Fruit fly (Drosophila melanogaster) whole organism, adult: ENCODE measurements around the gene PAN3.

Experiments used
- CG11617 ChIP-seq: fragments of 200-800 bp; sonication (Bioruptor generic); optimal IDR thresholded peaks from 2 replicates; lab custom pipeline; 2017; ENCODE audit warnings: mild to moderate bottlenecking, missing biosample characterization, missing genetic modification reagents, missing genetic modification characterization
- CG12768 ChIP-seq: fragments of 200-800 bp; sonication (Bioruptor generic); optimal IDR thresholded peaks from 2 replicates; lab custom pipeline; 2017; ENCODE audit warnings: missing biosample characterization, missing genetic modification characterization, mild to moderate bottlenecking, moderate library complexity, missing genetic modification reagents
- CG14711 ChIP-seq: fragments of 200-800 bp; sonication (Bioruptor generic); optimal IDR thresholded peaks from 2 replicates; lab custom pipeline; 2018; ENCODE audit warnings: missing biosample characterization, mild to moderate bottlenecking, missing genetic modification characterization, moderate library complexity
- CG1620 ChIP-seq: fragments of 200-800 bp; sonication (Bioruptor generic); optimal IDR thresholded peaks from 2 replicates; lab custom pipeline; 2016; ENCODE audit warnings: missing biosample characterization, missing genetic modification characterization
- CG33017 ChIP-seq: fragments of 200-800 bp; sonication (Bioruptor generic); optimal IDR thresholded peaks from 2 replicates; lab custom pipeline; 2018; ENCODE audit warnings: missing biosample characterization, mild to moderate bottlenecking, missing genetic modification characterization, moderate library complexity
- CG5204 ChIP-seq: fragments of 200-800 bp; sonication (Bioruptor generic); optimal IDR thresholded peaks from 2 replicates; lab custom pipeline; 2016; ENCODE audit warnings: missing biosample characterization, missing genetic modification characterization
- CG7045 ChIP-seq: fragments of 200-800 bp; sonication (Bioruptor generic); optimal IDR thresholded peaks from 2 replicates; lab custom pipeline; 2017; ENCODE audit warnings: missing biosample characterization, mild to moderate bottlenecking, missing genetic modification characterization
- CG7101 ChIP-seq: fragments of 200-800 bp; sonication (Bioruptor generic); optimal IDR thresholded peaks from 2 replicates; lab custom pipeline; 2018; ENCODE audit warnings: missing biosample characterization, mild to moderate bottlenecking, missing genetic modification characterization, moderate library complexity
- Clk ChIP-seq: fragments of 200-800 bp; sonication (Bioruptor generic); optimal IDR thresholded peaks from 2 replicates; lab custom pipeline; 2017; ENCODE audit warnings: missing biosample characterization, missing genetic modification characterization
- Crg-1 ChIP-seq: fragments of 200-800 bp; sonication (Bioruptor generic); optimal IDR thresholded peaks from 2 replicates; lab custom pipeline; 2016; ENCODE audit warnings: missing biosample characterization, missing genetic modification characterization
- Hr96 ChIP-seq: fragments of 200-800 bp; sonication (Bioruptor generic); optimal IDR thresholded peaks from 2 replicates; lab custom pipeline; 2016; ENCODE audit warnings: missing biosample characterization, missing genetic modification characterization
- Mnt ChIP-seq: fragments of 200-800 bp; sonication (Bioruptor generic); optimal IDR thresholded peaks from 2 replicates; lab custom pipeline; 2016; ENCODE audit warnings: missing biosample characterization, mild to moderate bottlenecking, missing genetic modification characterization
- bab1 ChIP-seq: fragments of 200-800 bp; sonication (Bioruptor generic); optimal IDR thresholded peaks from 3 replicates; lab custom pipeline; 2019; ENCODE audit warnings: missing biosample characterization, mild to moderate bottlenecking, missing genetic modification characterization, moderate library complexity
- cic ChIP-seq: fragments of 200-800 bp; sonication (Bioruptor generic); optimal IDR thresholded peaks from 2 replicates; lab custom pipeline; 2017; ENCODE audit warnings: missing biosample characterization, mild to moderate bottlenecking, missing genetic modification characterization, moderate library complexity
- cnc ChIP-seq, 2 experiments: fragments of >200 bp; optimal IDR thresholded peaks; 2 replicates each; lab custom pipeline; 2017
- kay ChIP-seq: fragments of 200-800 bp; sonication (Bioruptor generic); peaks from one replicate; lab custom pipeline; 2016; ENCODE audit warnings: missing biosample characterization, missing genetic modification characterization, borderline replicate concordance
- ovo ChIP-seq: fragments of 200-800 bp; sonication (Bioruptor generic); optimal IDR thresholded peaks from 2 replicates; lab custom pipeline; 2016; ENCODE audit warnings: missing biosample characterization, missing genetic modification characterization
- pad ChIP-seq: fragments of 200-800 bp; sonication (Bioruptor generic); optimal IDR thresholded peaks from 3 replicates; lab custom pipeline; 2017; ENCODE audit warnings: missing biosample characterization, missing genetic modification characterization, mild to moderate bottlenecking, moderate library complexity, missing genetic modification reagents
- tj ChIP-seq: fragments of 200-800 bp; sonication (Bioruptor generic); optimal IDR thresholded peaks from 3 replicates; lab custom pipeline; 2017; ENCODE audit warnings: missing biosample characterization, mild to moderate bottlenecking, missing genetic modification characterization, moderate library complexity
- toe ChIP-seq: fragments of 200-800 bp; sonication (Bioruptor generic); optimal IDR thresholded peaks from 2 replicates; lab custom pipeline; 2016; ENCODE audit warnings: missing biosample characterization, missing genetic modification characterization

Gene PAN3

DNA sequence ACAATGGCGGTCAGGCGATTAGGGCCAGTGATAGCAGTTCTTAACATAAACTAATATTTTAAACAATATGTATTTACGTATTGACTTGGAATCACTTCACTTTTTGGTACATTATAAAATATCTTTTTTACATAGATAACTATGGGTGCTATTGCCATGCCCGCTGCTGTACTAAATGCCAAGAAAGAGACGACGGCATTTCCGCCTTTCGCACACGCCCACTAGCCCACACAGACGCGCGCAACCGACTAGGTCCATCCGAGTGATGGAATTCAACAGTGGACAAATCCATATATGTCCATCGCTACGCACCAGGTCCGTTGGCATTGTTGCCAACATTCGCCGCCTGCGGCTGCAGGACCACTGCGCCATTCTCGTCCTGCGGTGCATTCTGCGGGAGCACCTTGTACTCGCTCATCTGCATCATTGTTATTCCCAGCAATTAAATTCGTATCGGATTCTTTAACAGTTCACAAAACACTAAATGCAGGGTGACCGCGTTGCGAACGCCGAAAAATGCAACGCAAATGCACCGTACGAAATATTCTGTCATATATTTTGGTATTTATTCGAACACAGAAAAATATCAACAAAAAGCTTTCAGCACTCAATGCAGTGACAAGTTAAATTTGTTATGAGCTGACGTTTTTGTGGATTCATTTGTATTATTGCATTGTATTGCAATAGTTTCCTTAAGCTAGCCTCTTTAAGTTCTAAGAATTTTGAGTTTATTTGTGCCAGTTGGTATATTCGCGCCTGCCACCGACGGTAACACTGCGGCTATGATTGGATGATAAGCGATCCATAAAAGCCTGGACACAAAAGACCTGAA is 24.4 kb upstream of the PAN3 start, which contains the start of the genes scramb2 and Sk2:
TSS of gene scramb2 (minus strand) at position 488 of the 832 bp plus-strand sequence.
TSS of gene Sk2 (plus strand) at position 763 of the 832 bp plus-strand sequence.
- TF ChIP-seq tj (GFP tag; lab: Kevin White, UChicago) = peak; percentile 78
- peak; percentile 91 for TF ChIP-seq CG14711 (tag; lab: Kevin White, UChicago)
- TF ChIP-seq Hr96 (GFP tag; lab: Kevin White, UChicago) = peak; percentile 81
- TF ChIP-seq Mnt (GFP tag; lab: Kevin White, UChicago) = peak; percentile 73
- no peak for TF ChIP-seq kay (GFP tag; lab: Kevin White, UChicago)
- peak; percentile 87 for TF ChIP-seq toe
- peak; percentile 96 for TF ChIP-seq CG7101
- peak; percentile 42 for TF ChIP-seq ovo (GFP tag; lab: Kevin White, UChicago)
- TF ChIP-seq CG1620 (GFP tag; lab: Kevin White, UChicago) = peak; percentile 84
- TF ChIP-seq Clk (GFP tag; lab: Kevin White, UChicago) = peak; percentile 92
- TF ChIP-seq bab1 (GFP tag; lab: Kevin White, UChicago) = peak; percentile 94
- no peak for TF ChIP-seq cnc (optimal IDR thresholded peaks at IDR 0.05; lab: Kevin White, UChicago)
- TF ChIP-seq CG7045 (GFP tag; lab: Kevin White, UChicago) = peak; percentile 97
- TF ChIP-seq CG11617 (GFP tag; lab: Kevin White, UChicago) = peak; percentile 92
- peak; percentile 97 for TF ChIP-seq CG33017 (tag; lab: Kevin White, UChicago)
- TF ChIP-seq cic (GFP tag; lab: Kevin White, UChicago) = peak; percentile 80
- TF ChIP-seq Crg-1 (GFP tag; lab: Kevin White, UChicago) = peak; percentile 75
- peak; percentile 83 for TF ChIP-seq pad (GFP tag; lab: Kevin White, UChicago)
- TF ChIP-seq CG12768 (GFP tag; lab: Kevin White, UChicago) = peak; percentile 98
- TF ChIP-seq CG5204 = no peak

DNA sequence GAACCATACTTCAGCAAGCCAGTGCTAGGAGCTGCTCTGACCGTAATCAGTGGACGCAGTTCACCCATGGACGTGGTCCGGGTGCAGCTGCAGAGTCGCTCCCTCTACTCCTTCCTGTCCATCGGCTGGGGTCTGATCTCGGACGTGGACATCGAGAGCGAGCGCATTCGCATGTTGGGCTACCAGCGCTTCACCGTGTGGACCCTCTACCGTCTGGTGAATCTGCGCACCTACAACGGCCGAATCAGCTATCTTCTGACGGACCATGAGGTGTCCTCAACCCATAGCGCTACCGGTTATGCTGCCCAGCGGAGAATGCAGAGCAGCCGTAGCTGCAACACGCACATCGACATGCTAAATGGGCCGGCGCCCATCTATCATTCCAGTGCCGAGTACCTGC is 22.3 kb upstream of the PAN3 start:
- no peak for TF ChIP-seq CG12768 (GFP tag; lab: Kevin White, UChicago)
- TF ChIP-seq Mnt (GFP tag; lab: Kevin White, UChicago) = no peak
- no peak for TF ChIP-seq CG11617 (GFP tag; lab: Kevin White, UChicago)
- TF ChIP-seq CG7045 (GFP tag; lab: Kevin White, UChicago) = no peak
- TF ChIP-seq cnc (optimal IDR thresholded peaks at IDR 0.05; lab: Kevin White, UChicago) = no peak
- TF ChIP-seq cic (GFP tag; lab: Kevin White, UChicago) = no peak
- TF ChIP-seq CG5204 = no peak
- no peak for TF ChIP-seq kay (GFP tag; lab: Kevin White, UChicago)
- TF ChIP-seq CG1620 (GFP tag; lab: Kevin White, UChicago) = no peak
- TF ChIP-seq Clk (GFP tag; lab: Kevin White, UChicago) = no peak
- no peak for TF ChIP-seq bab1 (GFP tag; lab: Kevin White, UChicago)
- TF ChIP-seq ovo (GFP tag; lab: Kevin White, UChicago) = no peak
- no peak for TF ChIP-seq pad (GFP tag; lab: Kevin White, UChicago)
- TF ChIP-seq CG7101 = no peak
- TF ChIP-seq CG14711 (tag; lab: Kevin White, UChicago) = no peak
- TF ChIP-seq Crg-1 (GFP tag; lab: Kevin White, UChicago) = no peak
- no peak for TF ChIP-seq CG33017 (tag; lab: Kevin White, UChicago)
- no peak for TF ChIP-seq Hr96 (GFP tag; lab: Kevin White, UChicago)

DNA sequence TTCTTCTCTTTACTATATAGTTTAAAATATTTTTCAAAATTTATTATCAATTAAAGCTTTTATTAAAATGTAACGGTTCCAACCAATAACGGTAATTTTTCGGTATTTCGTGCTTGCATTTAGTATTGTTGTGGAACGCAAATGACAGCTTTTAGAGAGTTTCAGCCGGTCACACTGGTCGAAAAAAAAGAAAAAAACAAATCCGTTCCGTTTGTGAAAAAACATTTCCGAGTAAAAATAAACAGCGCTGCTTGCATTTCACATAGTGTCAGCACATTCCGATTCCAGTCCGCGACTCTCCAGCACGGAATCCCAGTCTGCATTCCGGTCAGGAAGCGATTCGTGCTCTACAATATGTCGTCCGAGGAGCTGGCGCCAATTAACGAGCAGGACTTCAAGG is 20.7 kb upstream of the PAN3 start, which contains the start of gene CG32485:
TSS of gene CG32485 (plus strand) at position 139 of the 400 bp plus-strand sequence.
- TF ChIP-seq tj (GFP tag; lab: Kevin White, UChicago) (peak; percentile 86), bab1 (GFP tag; lab: Kevin White, UChicago) (no peak), ovo (GFP tag; lab: Kevin White, UChicago) (peak; percentile 61), CG11617 (GFP tag; lab: Kevin White, UChicago) (peak; percentile 35), cic (GFP tag; lab: Kevin White, UChicago) (peak; percentile 12)

DNA sequence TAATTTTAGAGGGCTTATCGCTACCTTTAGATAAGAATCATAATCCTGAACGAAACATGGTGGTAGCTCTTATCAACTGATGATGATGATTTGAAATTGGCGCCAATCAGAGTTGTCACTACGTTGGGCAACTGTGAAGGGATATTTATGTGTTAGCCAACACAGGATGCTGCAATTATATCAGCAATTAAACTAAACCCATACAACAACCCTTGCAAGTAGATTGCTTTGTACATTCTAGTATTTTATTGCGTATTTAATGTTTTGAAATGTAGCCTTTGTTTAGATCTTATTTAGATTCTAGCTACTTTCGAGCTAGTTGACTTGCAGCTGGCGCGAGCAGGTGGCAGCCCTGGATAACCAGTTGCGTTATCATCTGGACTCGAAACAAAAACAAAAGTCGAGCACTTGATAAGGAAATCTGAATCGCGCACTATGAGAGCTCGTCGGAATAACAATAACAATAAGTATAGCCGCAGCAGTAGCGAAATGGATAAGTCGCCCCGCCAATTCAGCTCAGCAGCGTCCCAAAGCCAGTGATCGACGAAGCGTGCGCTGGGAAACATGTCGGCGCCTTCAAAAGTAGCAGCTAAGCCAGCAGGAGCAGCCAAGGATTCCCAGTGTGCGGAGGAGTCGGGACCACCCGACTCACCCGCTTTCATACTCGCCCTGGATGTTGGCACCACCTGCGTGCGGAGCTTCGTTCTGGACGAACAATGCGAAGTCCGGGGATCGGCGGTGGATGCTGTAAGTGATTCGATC is 18.6 kb upstream of the PAN3 start, which contains the start of gene CG1271:
TSS of gene CG1271 (plus strand) at position 405 of the 762 bp plus-strand sequence.
- TF ChIP-seq cic (GFP tag; lab: Kevin White, UChicago) (peak; percentile 80), CG12768 (GFP tag; lab: Kevin White, UChicago) (peak; percentile 55), cnc (optimal IDR thresholded peaks at IDR 0.05; lab: Kevin White, UChicago) (no peak), CG14711 (tag; lab: Kevin White, UChicago) (peak; percentile 99), CG7045 (GFP tag; lab: Kevin White, UChicago) (peak; percentile 57), CG1620 (GFP tag; lab: Kevin White, UChicago) (peak; percentile 75), Crg-1 (GFP tag; lab: Kevin White, UChicago) (peak; percentile 81), bab1 (GFP tag; lab: Kevin White, UChicago) (peak; percentile 11), Mnt (GFP tag; lab: Kevin White, UChicago) (peak; percentile 71), pad (GFP tag; lab: Kevin White, UChicago) (peak; percentile 64), tj (GFP tag; lab: Kevin White, UChicago) (peak; percentile 14), CG33017 (tag; lab: Kevin White, UChicago) (peak; percentile 70), kay (GFP tag; lab: Kevin White, UChicago) (no peak), CG7101 (peak; percentile 71), toe (no peak), ovo (GFP tag; lab: Kevin White, UChicago) (peak; percentile 58), Hr96 (GFP tag; lab: Kevin White, UChicago) (no peak), Clk (GFP tag; lab: Kevin White, UChicago) (peak; percentile 16), CG5204 (no peak), CG11617 (GFP tag; lab: Kevin White, UChicago) (peak; percentile 78)
